Worm (Caenorhabditis elegans): ENCODE measurements around the gene nhr-12.

ce11 chrV:10101916-10102315 is 18.1 kb upstream of the nhr-12 start, which contains the start of gene C08B6.14:
- TF ChIP-seq snpc-4 (tag; optimal IDR thresholded peaks at IDR 0.05) (no peak), nhr-237 (tag; optimal IDR thresholded peaks at IDR 0.05) (no peak), elt-1 (tag; optimal IDR thresholded peaks at IDR 0.05) (no peak), nhr-28 (tag; optimal IDR thresholded peaks at IDR 0.05) (no peak), skn-1 (tag; optimal IDR thresholded peaks at IDR 0.05) (no peak), tbx-2 (tag; optimal IDR thresholded peaks at IDR 0.05) (no peak), mml-1 (tag; optimal IDR thresholded peaks at IDR 0.05) (no peak), pha-4 (tag; optimal IDR thresholded peaks at IDR 0.05) (no peak), aly-2 (tag; optimal IDR thresholded peaks at IDR 0.05) (no peak), nhr-12 (tag; optimal IDR thresholded peaks at IDR 0.05) (no peak), nhr-77 (tag; optimal IDR thresholded peaks at IDR 0.05) (no peak), mdl-1 (tag; optimal IDR thresholded peaks at IDR 0.05) (no peak)
